Fruit fly (Drosophila melanogaster) whole organism, embryonic: ENCODE results near the gene fzy.

ENCODE experiments used
- Abd-B ChIP-seq: fragments of 200-800 bp; sonication (Bioruptor generic); optimal IDR thresholded peaks from 2 replicates; lab custom pipeline; 2018; ENCODE audit warnings: missing biosample characterization, mild to moderate bottlenecking, missing genetic modification characterization, moderate library complexity
- Ada2b ChIP-seq: fragments of 200-800 bp; sonication (Bioruptor generic); IDR thresholded peaks from 2 replicates; pipeline ENCODE4 v1.3.6; 2022; ENCODE audit warnings: missing biosample characterization, missing genetic modification characterization
- CG10274 ChIP-seq: fragments of 200-800 bp; sonication (Bioruptor generic); optimal IDR thresholded peaks from 3 replicates; lab custom pipeline; 2017; ENCODE audit warnings: missing biosample characterization, mild to moderate bottlenecking, missing genetic modification characterization
- CG10462 ChIP-seq: fragments of 200-800 bp; sonication (Bioruptor generic); optimal IDR thresholded peaks from 2 replicates; lab custom pipeline; 2016; ENCODE audit warnings: missing biosample characterization, missing genetic modification characterization
- CG12236 ChIP-seq: fragments of 200-800 bp; sonication (Bioruptor generic); optimal IDR thresholded peaks from 2 replicates; lab custom pipeline; 2016; ENCODE audit warnings: missing biosample characterization, missing genetic modification characterization
- CG12744 ChIP-seq: fragments of 200-800 bp; sonication (Bioruptor generic); optimal IDR thresholded peaks from 2 replicates; lab custom pipeline; 2016; ENCODE audit warnings: missing biosample characterization, missing genetic modification characterization
- CG16815 ChIP-seq: fragments of 200-800 bp; sonication (Bioruptor generic); optimal IDR thresholded peaks from 3 replicates; lab custom pipeline; 2017; ENCODE audit warnings: missing biosample characterization, mild to moderate bottlenecking, missing genetic modification characterization
- CG2116 ChIP-seq: fragments of 200-800 bp; sonication (Bioruptor generic); optimal IDR thresholded peaks from 3 replicates; lab custom pipeline; 2018; ENCODE audit warnings: missing biosample characterization, mild to moderate bottlenecking, missing genetic modification characterization
- CG2120 ChIP-seq: fragments of 200-800 bp; sonication (Bioruptor generic); optimal IDR thresholded peaks from 3 replicates; lab custom pipeline; 2016; ENCODE audit warnings: missing biosample characterization, missing genetic modification characterization
- CG31365 ChIP-seq: fragments of 200-800 bp; sonication (Bioruptor generic); optimal IDR thresholded peaks from 2 replicates; lab custom pipeline; 2018; ENCODE audit warnings: missing biosample characterization, mild to moderate bottlenecking, missing genetic modification characterization
- CG4328 ChIP-seq: fragments of 200-800 bp; sonication (Bioruptor generic); optimal IDR thresholded peaks from 3 replicates; lab custom pipeline; 2017; ENCODE audit warnings: missing biosample characterization, missing genetic modification reagents, missing genetic modification characterization
- CG4404 ChIP-seq: fragments of 200-800 bp; sonication (Bioruptor generic); IDR thresholded peaks from 2 replicates; pipeline ENCODE4 v1.3.6; 2022; ENCODE audit warnings: missing biosample characterization, missing genetic modification characterization
- CG5180 ChIP-seq: fragments of 200-800 bp; sonication (Bioruptor generic); optimal IDR thresholded peaks from 3 replicates; lab custom pipeline; 2017; ENCODE audit warnings: missing biosample characterization, missing genetic modification characterization, mild to moderate bottlenecking, moderate library complexity, missing genetic modification reagents
- CG6654 ChIP-seq: fragments of 200-800 bp; sonication (Bioruptor generic); optimal IDR thresholded peaks from 2 replicates; lab custom pipeline; 2017; ENCODE audit warnings: missing biosample characterization, mild to moderate bottlenecking, missing genetic modification characterization
- CG7556 ChIP-seq: fragments of 200-800 bp; sonication (Bioruptor generic); optimal IDR thresholded peaks from 2 replicates; lab custom pipeline; 2017; ENCODE audit warnings: missing biosample characterization, mild to moderate bottlenecking, missing genetic modification characterization
- CG9727 ChIP-seq: fragments of 200-800 bp; sonication (Bioruptor generic); optimal IDR thresholded peaks from 3 replicates; lab custom pipeline; 2017; ENCODE audit warnings: missing biosample characterization, mild to moderate bottlenecking, missing genetic modification characterization
- CrebB ChIP-seq: fragments of 200-800 bp; sonication (Bioruptor generic); optimal IDR thresholded peaks from 3 replicates; lab custom pipeline; 2018; ENCODE audit warnings: missing biosample characterization, mild to moderate bottlenecking, missing genetic modification characterization
- Eip74EF ChIP-seq, 2 experiments: fragments of 200-800 bp in 1 of 2; fragments of >200 bp in 1 of 2; sonication (Bioruptor generic) in 1 of 2; optimal IDR thresholded peaks; 2 replicates each; lab custom pipeline; 2017 to 2019; ENCODE audit warnings: missing biosample characterization in 2 of 2, missing genetic modification characterization in 2 of 2, mild to moderate bottlenecking in 1 of 2, moderate library complexity in 1 of 2
- H15 ChIP-seq: fragments of 200-800 bp; sonication (Bioruptor generic); IDR thresholded peaks from 3 replicates; pipeline ENCODE4 v1.3.6; 2022; ENCODE audit warnings: missing biosample characterization, missing genetic modification characterization
- HmgZ ChIP-seq: fragments of 200-800 bp; sonication (Bioruptor generic); optimal IDR thresholded peaks from 2 replicates; lab custom pipeline; 2018; ENCODE audit warnings: missing biosample characterization, mild to moderate bottlenecking, missing genetic modification characterization
- Hr3 ChIP-seq: fragments of 200-800 bp; sonication (Bioruptor generic); optimal IDR thresholded peaks from 3 replicates; lab custom pipeline; 2016; ENCODE audit warnings: missing biosample characterization, missing genetic modification characterization
- Hsf ChIP-seq: fragments of 200-800 bp; sonication (Bioruptor generic); optimal IDR thresholded peaks from 3 replicates; lab custom pipeline; 2016; ENCODE audit warnings: missing biosample characterization, missing genetic modification characterization
- Jarid2 ChIP-seq: fragments of 200-800 bp; sonication (Bioruptor generic); optimal IDR thresholded peaks from 3 replicates; lab custom pipeline; 2017; ENCODE audit warnings: mild to moderate bottlenecking, missing biosample characterization, missing genetic modification reagents, missing genetic modification characterization
- Kr ChIP-seq: fragments of 200-800 bp; sonication (Bioruptor generic); optimal IDR thresholded peaks from 2 replicates; lab custom pipeline; 2017; ENCODE audit warnings: missing biosample characterization, mild to moderate bottlenecking, missing genetic modification characterization
- Meics ChIP-seq: fragments of 200-800 bp; sonication (Bioruptor generic); optimal IDR thresholded peaks from 2 replicates; lab custom pipeline; 2017; ENCODE audit warnings: missing biosample characterization, mild to moderate bottlenecking, missing genetic modification characterization
- Mes4 ChIP-seq: fragments of 200-800 bp; sonication (Bioruptor generic); optimal IDR thresholded peaks from 2 replicates; lab custom pipeline; 2016; ENCODE audit warnings: missing biosample characterization, missing genetic modification characterization
- Nf-YC ChIP-seq: fragments of 200-800 bp; optimal IDR thresholded peaks from 3 replicates; lab custom pipeline; 2019; ENCODE audit warnings: missing biosample characterization, mild to moderate bottlenecking, missing genetic modification characterization, moderate library complexity
- Ptx1 ChIP-seq: fragments of 200-800 bp; sonication (Bioruptor generic); IDR thresholded peaks from 2 replicates; pipeline ENCODE4 v1.3.6; 2022; ENCODE audit warnings: missing biosample characterization, missing genetic modification characterization
- Tbp ChIP-seq: fragments of >200 bp; optimal IDR thresholded peaks from 2 replicates; lab custom pipeline; 2018; ENCODE audit warnings: missing biosample characterization, missing genetic modification characterization
- ac ChIP-seq: fragments of 200-800 bp; sonication (Bioruptor generic); optimal IDR thresholded peaks from 3 replicates; lab custom pipeline; 2017; ENCODE audit warnings: missing biosample characterization, mild to moderate bottlenecking, missing genetic modification characterization
- ase ChIP-seq: fragments of 200-800 bp; sonication (Bioruptor generic); IDR thresholded peaks from 3 replicates; pipeline ENCODE4 v1.3.6; 2022; ENCODE audit warnings: missing biosample characterization, missing genetic modification characterization
- az2 ChIP-seq: fragments of 200-800 bp; sonication (Bioruptor generic); optimal IDR thresholded peaks from 3 replicates; lab custom pipeline; 2016; ENCODE audit warnings: missing biosample characterization, missing genetic modification characterization
- bowl ChIP-seq: fragments of 200-800 bp; sonication (Bioruptor generic); IDR thresholded peaks from 2 replicates; pipeline ENCODE4 v1.3.6; 2022; ENCODE audit warnings: missing biosample characterization, missing genetic modification characterization
- croc ChIP-seq: fragments of 200-800 bp; sonication (Bioruptor generic); conservative IDR thresholded peaks from 3 replicates; pipeline ENCODE4 v1.3.6; 2022; ENCODE audit warnings: missing biosample characterization, missing genetic modification characterization
- eve ChIP-seq, 2 experiments: fragments of >200 bp; optimal IDR thresholded peaks; 2 replicates each; lab custom pipeline; 2017; ENCODE audit warnings: missing biosample characterization in 2 of 2, missing genetic modification characterization in 2 of 2
- ftz-f1 ChIP-seq: fragments of 200-800 bp; sonication (Bioruptor generic); optimal IDR thresholded peaks from 2 replicates; lab custom pipeline; 2016; ENCODE audit warnings: missing biosample characterization, missing genetic modification characterization
- gsb-n ChIP-seq: fragments of 200-800 bp; sonication (Bioruptor generic); optimal IDR thresholded peaks from 3 replicates; lab custom pipeline; 2018; ENCODE audit warnings: missing biosample characterization, mild to moderate bottlenecking, missing genetic modification characterization
- hbn ChIP-seq: fragments of 200-800 bp; sonication (Bioruptor generic); IDR thresholded peaks from 2 replicates; pipeline ENCODE4 v1.3.6; 2022; ENCODE audit warnings: missing biosample characterization, missing genetic modification characterization; ENCODE audit not compliant: partially characterized antibody
- hkb ChIP-seq, 2 experiments: fragments of 200-800 bp in 1 of 2; fragments of >200 bp in 1 of 2; sonication (Bioruptor generic) in 1 of 2; IDR thresholded peaks in 1 of 2; optimal IDR thresholded peaks in 1 of 2; 2 replicates each; pipeline versions ENCODE4 v1.3.6 to Lab custom; 2017 to 2022; ENCODE audit warnings: missing biosample characterization in 1 of 2, missing genetic modification characterization in 1 of 2
- lab ChIP-seq: fragments of 200-800 bp; sonication (Bioruptor generic); optimal IDR thresholded peaks from 3 replicates; lab custom pipeline; 2017; ENCODE audit warnings: missing biosample characterization, missing genetic modification characterization, mild to moderate bottlenecking, moderate library complexity, missing genetic modification reagents
- mld ChIP-seq: fragments of 200-800 bp; sonication (Bioruptor generic); IDR thresholded peaks from 3 replicates; pipeline ENCODE4 v1.3.6; 2022; ENCODE audit warnings: missing biosample characterization, missing genetic modification characterization; ENCODE audit not compliant: partially characterized antibody
- p53 ChIP-seq: fragments of 200-800 bp; sonication (Bioruptor generic); optimal IDR thresholded peaks from 2 replicates; lab custom pipeline; 2016; ENCODE audit warnings: missing biosample characterization, missing genetic modification characterization
- pros ChIP-seq: fragments of 200-800 bp; sonication (Bioruptor generic); optimal IDR thresholded peaks from 3 replicates; lab custom pipeline; 2019; ENCODE audit warnings: missing biosample characterization, mild to moderate bottlenecking, missing genetic modification characterization, moderate library complexity
- pzg ChIP-seq: fragments of 200-800 bp; sonication (Bioruptor generic); optimal IDR thresholded peaks from 3 replicates; lab custom pipeline; 2018; ENCODE audit warnings: missing biosample characterization, mild to moderate bottlenecking, missing genetic modification characterization, moderate library complexity
- sc ChIP-seq, 3 experiments: fragments of >200 bp in 2 of 3; fragments of 200-800 bp in 1 of 3; sonication (Bioruptor generic) in 1 of 3; optimal IDR thresholded peaks; 2 replicates in 2 of 3; 3 replicates in 1 of 3; lab custom pipeline; 2017; ENCODE audit warnings: mild to moderate bottlenecking in 1 of 3, missing biosample characterization in 1 of 3, missing genetic modification characterization in 1 of 3, missing genetic modification reagents in 1 of 3
- sna ChIP-seq: fragments of 200-800 bp; sonication (Bioruptor generic); IDR thresholded peaks from 2 replicates; pipeline ENCODE4 v1.3.6; 2022; ENCODE audit warnings: missing biosample characterization, missing genetic modification characterization; ENCODE audit not compliant: partially characterized antibody
- tio ChIP-seq: fragments of 200-800 bp; sonication (Bioruptor generic); optimal IDR thresholded peaks from 2 replicates; lab custom pipeline; 2017; ENCODE audit warnings: missing biosample characterization, missing genetic modification characterization, inconsistent platforms
- yki ChIP-seq: fragments of >200 bp; optimal IDR thresholded peaks from 3 replicates; lab custom pipeline; 2018

fzy gene

dm6 chr2L:16317777-16318610 is 7.2 kb downstream of the fzy start (continued):
- TF ChIP-seq CG10274 (no peak), hkb (optimal IDR thresholded peaks at IDR 0.05; lab: Kevin White, UChicago) (no peak), hkb (GFP tag; IDR thresholded peaks at IDR 0.05; lab: Robert Waterston, UW) (peak; percentile 57), CG5180 (peak; percentile 65), Kr (GFP tag; lab: Kevin White, UChicago) (no peak), Hsf (GFP tag; lab: Kevin White, UChicago) (no peak), ftz-f1 (GFP tag; lab: Kevin White, UChicago) (no peak), CG2116 (GFP tag; lab: Kevin White, UChicago) (peak; percentile 27), CG7556 (GFP tag; lab: Kevin White, UChicago) (peak; percentile 55), Meics (peak; percentile 55), lab (GFP tag; lab: Kevin White, UChicago) (peak; percentile 73), ase (GFP tag; lab: Robert Waterston, UW) (no peak), sna (GFP tag; lab: Robert Waterston, UW) (no peak), bowl (peak; percentile 4; the same call in 1 of the 2 replicates), az2 (GFP tag; lab: Kevin White, UChicago) (no peak), CG9727 (no peak), ac (GFP tag; lab: Kevin White, UChicago) (no peak), HmgZ (tag; lab: Kevin White, UChicago) (no peak), CG10462 (GFP tag; lab: Kevin White, UChicago) (no peak), sc (optimal IDR thresholded peaks at IDR 0.05; lab: Kevin White, UChicago) (no peak), sc (GFP tag; optimal IDR thresholded peaks at IDR 0.05; lab: Kevin White, UChicago) (no peak), Hr3 (GFP tag; lab: Kevin White, UChicago) (no peak), hbn (no peak), gsb-n (peak; percentile 40), tio (GFP tag; lab: Kevin White, UChicago) (peak; percentile 16), Mes4 (GFP tag; lab: Kevin White, UChicago) (peak; percentile 9), Eip74EF (GFP tag; optimal IDR thresholded peaks at IDR 0.05; lab: Kevin White, UChicago) (no peak), p53 (GFP tag; lab: Kevin White, UChicago) (no peak), CG12236 (GFP tag; lab: Kevin White, UChicago) (peak; percentile 3), CG16815 (GFP tag; lab: Kevin White, UChicago) (no peak), Tbp (GFP tag; lab: Kevin White, UChicago) (no peak), Abd-B (no peak), CG2120 (GFP tag; lab: Kevin White, UChicago) (peak; percentile 42), Ada2b (GFP tag; lab: Robert Waterston, UW) (0 out of 2 replicates have a peak, but pooled peaks have one; percentile 21), CG4404 (GFP tag; lab: Robert Waterston, UW) (no peak), H15 (GFP tag; lab: Robert Waterston, UW) (no peak), CG4328 (GFP tag; lab: Kevin White, UChicago) (peak; percentile 40), CG6654 (GFP tag; lab: Kevin White, UChicago) (no peak), yki (lab: Kevin White, UChicago) (no peak), eve (GFP tag; optimal IDR thresholded peaks at IDR 0.05; lab: Kevin White, UChicago) (peak in 1 of 2 experiments; percentile 34), Ptx1 (GFP tag; lab: Robert Waterston, UW) (no peak), pzg (GFP tag; lab: Kevin White, UChicago) (no peak), croc (GFP tag; lab: Robert Waterston, UW) (no peak), CrebB (peak; percentile 43), pros (GFP tag; lab: Kevin White, UChicago) (no peak), mld (no peak), Jarid2 (GFP tag; lab: Kevin White, UChicago) (peak; percentile 13), CG12744 (GFP tag; lab: Kevin White, UChicago) (peak; percentile 34), CG31365 (tag; lab: Kevin White, UChicago) (no peak), Nf-YC (tag; lab: Kevin White, UChicago) (no peak)
